Fruit fly (Drosophila melanogaster): ENCODE measurements around the gene CG31128.

CG31128 gene

DNA sequence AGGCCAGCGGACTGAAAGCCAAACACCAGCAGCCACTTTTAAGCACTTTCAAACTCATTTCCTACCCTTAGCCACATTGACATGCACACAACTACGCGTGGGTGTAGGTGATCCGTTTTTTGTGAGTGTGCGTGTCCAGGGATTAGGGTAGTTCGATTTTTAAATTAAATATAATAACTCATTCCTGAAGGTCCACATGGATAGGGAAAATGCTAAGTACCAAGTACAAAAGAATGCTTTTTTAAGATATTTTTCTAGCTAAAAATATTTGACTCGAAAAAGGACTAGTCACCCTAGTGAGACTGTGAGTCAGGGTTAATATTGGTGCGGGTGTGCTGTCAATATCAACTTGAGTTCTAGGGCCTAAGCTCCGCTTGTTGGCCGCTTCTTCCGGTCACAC lies 5.6 kb downstream of the CG31128 start (continued):
- no peak for TF ChIP-seq tin (GFP tag; optimal IDR thresholded peaks at IDR 0.05)
- TF ChIP-seq zen (tag; optimal IDR thresholded peaks at IDR 0.05), result no peak
- TF ChIP-seq Fer1 (GFP tag; optimal IDR thresholded peaks at IDR 0.05), result peak; percentile 80
- TF ChIP-seq corto (GFP tag; optimal IDR thresholded peaks at IDR 0.05), result no peak
- no peak for TF ChIP-seq bigmax (GFP tag; optimal IDR thresholded peaks at IDR 0.05)
- no peak for TF ChIP-seq CG32772 (GFP tag; IDR thresholded peaks at IDR 0.05)
- TF ChIP-seq scrt (GFP tag; optimal IDR thresholded peaks at IDR 0.05), result peak; percentile 36
- no peak for TF ChIP-seq Atf3 (GFP tag; optimal IDR thresholded peaks at IDR 0.05)
- TF ChIP-seq CG12659 (GFP tag; optimal IDR thresholded peaks at IDR 0.05), result no peak
- TF ChIP-seq CG8359 (GFP tag; optimal IDR thresholded peaks at IDR 0.05; ENCODE audit: borderline replicate concordance), result no peak
- TF ChIP-seq Ets97D (GFP tag; optimal IDR thresholded peaks at IDR 0.05), result no peak
- TF ChIP-seq crp (GFP tag; optimal IDR thresholded peaks at IDR 0.05), result no peak
- TF ChIP-seq D (optimal IDR thresholded peaks at IDR 0.05), result no peak
- no peak for TF ChIP-seq D (GFP tag; optimal IDR thresholded peaks at IDR 0.05)
- no peak for TF ChIP-seq oc (tag; optimal IDR thresholded peaks at IDR 0.05)
- no peak for TF ChIP-seq CG32767 (GFP tag; IDR thresholded peaks at IDR 0.05)
- no peak for TF ChIP-seq CG30020 (tag; optimal IDR thresholded peaks at IDR 0.05)
- TF ChIP-seq HmgZ (tag; optimal IDR thresholded peaks at IDR 0.05), result no peak
- no peak for TF ChIP-seq crc (GFP tag; optimal IDR thresholded peaks at IDR 0.05)
- peak; percentile 47 for TF ChIP-seq Meics (GFP tag; optimal IDR thresholded peaks at IDR 0.05)
- TF ChIP-seq CG14965 (GFP tag; optimal IDR thresholded peaks at IDR 0.05; ENCODE audit: borderline replicate concordance), result no peak
- TF ChIP-seq CG6689 (GFP tag; IDR thresholded peaks at IDR 0.05), result no peak
- TF ChIP-seq MTF-1 (GFP tag; optimal IDR thresholded peaks at IDR 0.05; ENCODE audit: borderline replicate concordance), result no peak
- TF ChIP-seq ranshi (GFP tag; IDR thresholded peaks at IDR 0.05), result no peak
- TF ChIP-seq jumu (GFP tag; optimal IDR thresholded peaks at IDR 0.05), result no peak
- no peak for TF ChIP-seq bsh (GFP tag; optimal IDR thresholded peaks at IDR 0.05)
- TF ChIP-seq HLH4C (GFP tag; IDR thresholded peaks at IDR 0.05; ENCODE audit: partially characterized antibody), result no peak
- no peak for TF ChIP-seq dmrt99B (tag; optimal IDR thresholded peaks at IDR 0.05)
- TF ChIP-seq row (GFP tag; IDR thresholded peaks at IDR 0.05), result peak; percentile 48; the same call in 2 of the 3 replicates
- no peak for TF ChIP-seq CG3838 (GFP tag; optimal IDR thresholded peaks at IDR 0.05)
- TF ChIP-seq CG30431 (GFP tag; optimal IDR thresholded peaks at IDR 0.05), result no peak
- TF ChIP-seq CG6765 (GFP tag; optimal IDR thresholded peaks at IDR 0.05), result peak; percentile 17
- TF ChIP-seq CG11560 (tag; IDR thresholded peaks at IDR 0.05), result no peak
- peak; percentile 23 for TF ChIP-seq B-H2 (GFP tag; optimal IDR thresholded peaks at IDR 0.05)
- TF ChIP-seq CG17568 (GFP tag; optimal IDR thresholded peaks at IDR 0.05), result no peak
- no peak for TF ChIP-seq wek (GFP tag; optimal IDR thresholded peaks at IDR 0.05)
- no peak for TF ChIP-seq tx (GFP tag; optimal IDR thresholded peaks at IDR 0.05)
- TF ChIP-seq Hr51 (GFP tag; optimal IDR thresholded peaks at IDR 0.05), result peak in 1 of 2 experiments; percentile 22
- no peak for TF ChIP-seq mam (GFP tag; optimal IDR thresholded peaks at IDR 0.05)
- no peak for TF ChIP-seq shn (GFP tag; optimal IDR thresholded peaks at IDR 0.05)
- no peak for TF ChIP-seq CG3726 (GFP tag; IDR thresholded peaks at IDR 0.05)
- no peak for TF ChIP-seq HLH3B (GFP tag; IDR thresholded peaks at IDR 0.05)
- TF ChIP-seq CG1024 (GFP tag; IDR thresholded peaks at IDR 0.05), result no peak
- no peak for TF ChIP-seq maf-S (GFP tag; optimal IDR thresholded peaks at IDR 0.05)
- TF ChIP-seq wor (GFP tag; IDR thresholded peaks at IDR 0.05), result no peak
- TF ChIP-seq CG4328 (GFP tag; optimal IDR thresholded peaks at IDR 0.05), result no peak
- TF ChIP-seq CG8281 (tag; optimal IDR thresholded peaks at IDR 0.05), result no peak
- TF ChIP-seq CG14860 (GFP tag; IDR thresholded peaks at IDR 0.05; ENCODE audit: partially characterized antibody), result no peak
- TF ChIP-seq CG17359 (tag; optimal IDR thresholded peaks at IDR 0.05), result peak; percentile 6
- no peak for TF ChIP-seq CG4820 (GFP tag; optimal IDR thresholded peaks at IDR 0.05)
- no peak for TF ChIP-seq Blimp-1 (GFP tag; optimal IDR thresholded peaks at IDR 0.05)

Measured in whole organism, embryonic.